Worm (Caenorhabditis elegans) whole organism, L3 larva: ENCODE results near the gene Y43D4A.1.

Experiments used
- R02D3.7 ChIP-seq: fragments of 150-350 bp; optimal IDR thresholded peaks from 2 replicates; lab custom pipeline; 2014; ENCODE audit warnings: missing biosample characterization, missing genetic modification characterization
- ZK546.5 ChIP-seq: sonication (generic microtip); optimal IDR thresholded peaks from 2 replicates; lab custom pipeline; 2017; ENCODE audit warnings: missing biosample characterization, missing genetic modification characterization
- ama-1 ChIP-seq: fragments of 150-350 bp; optimal IDR thresholded peaks from 2 replicates; lab custom pipeline; 2018
- ceh-9 ChIP-seq: sonication (generic microtip); optimal IDR thresholded peaks from 2 replicates; lab custom pipeline; 2018; ENCODE audit warnings: missing biosample characterization, missing genetic modification characterization
- daf-12 ChIP-seq: fragments of 150-350 bp; optimal IDR thresholded peaks from 2 replicates; lab custom pipeline; 2014; ENCODE audit warnings: missing biosample characterization, missing genetic modification reagents, missing genetic modification characterization
- egl-27 ChIP-seq: sonication (generic microtip); optimal IDR thresholded peaks from 4 replicates; lab custom pipeline; 2017; ENCODE audit warnings: missing biosample characterization, missing genetic modification reagents, missing genetic modification characterization
- elt-2 ChIP-seq: sonication (generic microtip); optimal IDR thresholded peaks from 2 replicates; lab custom pipeline; 2016; ENCODE audit warnings: missing genetic modification reagents, mild to moderate bottlenecking, missing genetic modification characterization, missing compliant biosample characterization
- elt-3 ChIP-seq, 3 experiments: fragments of 150-350 bp in 1 of 3; sonication (generic microtip) in 2 of 3; optimal IDR thresholded peaks; 2 replicates in 2 of 3; 4 replicates in 1 of 3; lab custom pipeline; 2014 to 2017; ENCODE audit warnings: missing biosample characterization in 3 of 3, missing genetic modification characterization in 3 of 3
- eor-1 ChIP-seq, 2 experiments: fragments of 150-350 bp; optimal IDR thresholded peaks; 2 replicates each; lab custom pipeline; 2014 to 2018; ENCODE audit warnings: missing biosample characterization in 2 of 2, missing genetic modification characterization in 2 of 2
- fkh-10 ChIP-seq: sonication (generic microtip); optimal IDR thresholded peaks from 2 replicates; lab custom pipeline; 2017; ENCODE audit warnings: missing biosample characterization, missing genetic modification reagents, missing genetic modification characterization
- fkh-2 ChIP-seq: fragments of 150-350 bp; optimal IDR thresholded peaks from 2 replicates; lab custom pipeline; 2014; ENCODE audit warnings: missing biosample characterization, missing genetic modification reagents, missing genetic modification characterization
- hmg-11 ChIP-seq: sonication (generic microtip); optimal IDR thresholded peaks from 2 replicates; lab custom pipeline; 2016; ENCODE audit warnings: missing genetic modification characterization, missing compliant biosample characterization
- jun-1 ChIP-seq: fragments of 150-350 bp; optimal IDR thresholded peaks from 2 replicates; lab custom pipeline; 2014; ENCODE audit warnings: missing biosample characterization, missing genetic modification reagents, missing genetic modification characterization
- lin-15B ChIP-seq: fragments of 150-350 bp; optimal IDR thresholded peaks from 2 replicates; lab custom pipeline; 2014; ENCODE audit warnings: missing biosample characterization, missing genetic modification characterization
- lin-39 ChIP-seq: fragments of 150-350 bp; optimal IDR thresholded peaks from 2 replicates; lab custom pipeline; 2018; ENCODE audit warnings: missing biosample characterization, missing genetic modification reagents, missing genetic modification characterization
- lsy-12 ChIP-seq: sonication (generic microtip); optimal IDR thresholded peaks from 2 replicates; lab custom pipeline; 2016; ENCODE audit warnings: mild to moderate bottlenecking, missing genetic modification characterization, missing compliant biosample characterization
- mdl-1 ChIP-seq: fragments of 150-350 bp; optimal IDR thresholded peaks from 2 replicates; lab custom pipeline; 2014; ENCODE audit warnings: missing biosample characterization, missing genetic modification characterization
- nfya-1 ChIP-seq: sonication (generic microtip); optimal IDR thresholded peaks from 2 replicates; lab custom pipeline; 2017; ENCODE audit warnings: missing genetic modification characterization, mild to moderate bottlenecking, missing compliant biosample characterization, antibody characterized with exemption, moderate library complexity; ENCODE audit not compliant: insufficient read depth
- nhr-11 ChIP-seq: fragments of 150-350 bp; optimal IDR thresholded peaks from 2 replicates; lab custom pipeline; 2014; ENCODE audit warnings: missing biosample characterization, missing genetic modification characterization
- nhr-23 ChIP-seq: fragments of 150-350 bp; optimal IDR thresholded peaks from 2 replicates; lab custom pipeline; 2014; ENCODE audit warnings: missing biosample characterization, missing genetic modification reagents, missing genetic modification characterization
- nhr-237 ChIP-seq: fragments of 150-350 bp; optimal IDR thresholded peaks from 2 replicates; lab custom pipeline; 2014; ENCODE audit warnings: missing biosample characterization, missing genetic modification characterization
- nhr-25 ChIP-seq: sonication (generic microtip); optimal IDR thresholded peaks from 2 replicates; lab custom pipeline; 2017; ENCODE audit warnings: missing biosample characterization, missing genetic modification characterization
- nhr-28 ChIP-seq: fragments of 150-350 bp; optimal IDR thresholded peaks from 2 replicates; lab custom pipeline; 2014; ENCODE audit warnings: missing biosample characterization, missing genetic modification characterization
- nhr-67 ChIP-seq: fragments of 150-350 bp; optimal IDR thresholded peaks from 2 replicates; lab custom pipeline; 2014; ENCODE audit warnings: missing biosample characterization, missing genetic modification characterization
- pha-4 ChIP-seq: fragments of 150-350 bp; optimal IDR thresholded peaks from 2 replicates; lab custom pipeline; 2014; ENCODE audit warnings: missing biosample characterization, missing genetic modification reagents, missing genetic modification characterization
- pqm-1 ChIP-seq: fragments of 150-350 bp; optimal IDR thresholded peaks from 2 replicates; lab custom pipeline; 2017; ENCODE audit warnings: missing biosample characterization, missing genetic modification characterization, inconsistent platforms
- sea-2 ChIP-seq: fragments of 150-350 bp; sonication (generic microtip); optimal IDR thresholded peaks from 4 replicates; lab custom pipeline; 2014; ENCODE audit warnings: missing biosample characterization, missing genetic modification reagents, missing genetic modification characterization
- snpc-4 ChIP-seq: fragments of 150-350 bp; optimal IDR thresholded peaks from 2 replicates; lab custom pipeline; 2014; ENCODE audit warnings: missing biosample characterization, missing genetic modification characterization
- unc-39 ChIP-seq: sonication (generic microtip); optimal IDR thresholded peaks from 4 replicates; lab custom pipeline; 2017; ENCODE audit warnings: missing biosample characterization, missing genetic modification characterization
- unc-62 ChIP-seq: fragments of 150-350 bp; sonication (generic microtip); optimal IDR thresholded peaks from 4 replicates; lab custom pipeline; 2014; ENCODE audit warnings: missing biosample characterization, missing genetic modification reagents, missing genetic modification characterization
- zag-1 ChIP-seq: fragments of 150-350 bp; optimal IDR thresholded peaks from 2 replicates; lab custom pipeline; 2014; ENCODE audit warnings: missing biosample characterization, missing genetic modification characterization
- ztf-11 ChIP-seq: fragments of 150-350 bp; optimal IDR thresholded peaks from 2 replicates; lab custom pipeline; 2014; ENCODE audit warnings: missing biosample characterization, missing genetic modification characterization

The Y43D4A.1 gene

DNA sequence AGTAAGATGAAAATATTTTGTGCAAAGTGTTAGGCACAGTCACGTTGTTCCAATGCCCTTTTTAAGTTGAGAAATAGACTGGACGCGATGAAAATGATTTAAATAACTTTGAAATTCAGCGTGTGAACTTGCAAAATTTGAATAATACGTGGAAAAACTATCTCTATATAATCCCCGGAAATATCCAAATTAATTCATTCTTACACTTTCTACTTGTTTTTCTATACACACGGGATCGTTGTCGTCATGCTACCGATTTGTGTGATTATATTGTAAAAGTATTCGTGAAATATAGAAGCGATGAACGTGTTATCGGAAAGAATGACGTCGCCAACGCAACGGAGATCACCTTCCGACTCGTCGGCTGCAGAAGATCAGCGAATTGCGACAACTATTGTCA, at the start of gene Y43D4A.1:
Gene Y43D4A.1, plus strand, starts transcription at position 301 of the 400 bp plus-strand sequence.
- TF ChIP-seq ztf-11 (no peak), lin-39 (no peak), pqm-1 (tag; lab: Kevin White, UChicago) (no peak), snpc-4 (tag; lab: Kevin White, UChicago) (no peak), pha-4 (no peak), nhr-23 (tag; lab: Kevin White, UChicago) (no peak), ama-1 (lab: Kevin White, UChicago) (no peak), lsy-12 (tag; lab: Kevin White, UChicago) (no peak)

DNA sequence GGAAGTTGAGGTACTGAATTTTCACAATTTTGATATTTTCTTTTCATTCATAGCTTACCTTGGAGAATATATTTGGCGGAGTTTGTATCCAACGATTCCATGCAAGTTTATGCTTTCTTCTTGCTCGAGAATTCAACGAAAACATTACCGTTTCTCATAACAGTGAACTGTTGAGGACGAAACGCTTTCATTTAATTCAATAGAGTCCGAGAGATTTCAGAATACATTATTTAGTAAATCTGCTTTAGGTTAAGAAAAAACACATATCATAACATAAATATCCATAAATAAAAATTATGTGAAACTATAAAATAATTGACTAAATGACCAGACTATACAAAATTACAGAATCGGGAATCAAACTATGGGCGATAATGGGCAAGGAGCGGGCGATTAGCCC, 49.1 kb upstream of the Y43D4A.1 start, which contains the start of gene Y51H4A.941:
Gene Y51H4A.941, minus strand, starts transcription at position 101 of the 400 bp plus-strand sequence.
- TF ChIP-seq nfya-1 (tag; lab: Kevin White, UChicago) (no peak), daf-12 (tag; lab: Kevin White, UChicago) (no peak), unc-39 (tag; lab: Kevin White, UChicago) (no peak), egl-27 (tag; lab: Kevin White, UChicago) (no peak), lsy-12 (tag; lab: Kevin White, UChicago) (no peak), nhr-28 (tag; lab: Kevin White, UChicago) (no peak), unc-62 (GFP tag; lab: Kevin White, UChicago) (no peak), jun-1 (tag; lab: Kevin White, UChicago) (no peak), ZK546.5 (no peak), ceh-9 (tag; lab: Kevin White, UChicago) (no peak), eor-1 (tag; optimal IDR thresholded peaks at IDR 0.05; lab: Kevin White, UChicago) (no peak), elt-2 (no peak), sea-2 (GFP tag; lab: Kevin White, UChicago) (no peak), nhr-67 (tag; lab: Kevin White, UChicago) (no peak), fkh-2 (tag; lab: Kevin White, UChicago) (no peak), nhr-11 (tag; lab: Kevin White, UChicago) (no peak), lin-15B (tag; lab: Kevin White, UChicago) (no peak)

DNA sequence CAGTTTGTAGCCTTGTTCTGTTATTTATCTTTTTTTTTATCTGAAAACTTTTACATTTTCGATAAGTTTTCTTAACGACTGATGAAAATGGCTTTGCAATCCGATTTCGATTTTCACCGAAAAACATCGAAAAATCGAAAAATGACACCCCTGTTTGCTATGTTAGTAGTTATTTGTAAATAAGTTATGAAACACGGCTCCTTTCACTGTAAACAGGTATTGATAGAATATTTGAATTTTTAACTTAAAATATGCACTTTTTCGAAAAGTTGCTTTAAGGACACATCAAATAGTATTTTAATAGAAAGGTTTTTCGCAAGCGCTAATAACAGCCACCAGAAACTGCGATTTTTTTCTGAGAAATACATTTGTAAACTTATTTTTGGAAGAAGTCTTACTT, 47.2 kb upstream of the Y43D4A.1 start:
- no peak for TF ChIP-seq hmg-11 (tag; lab: Kevin White, UChicago)
- no peak for TF ChIP-seq ama-1 (lab: Kevin White, UChicago)
- no peak for TF ChIP-seq egl-27 (tag; lab: Kevin White, UChicago)
- TF ChIP-seq fkh-2 (tag; lab: Kevin White, UChicago): no peak
- no peak for TF ChIP-seq unc-39 (tag; lab: Kevin White, UChicago)
- TF ChIP-seq R02D3.7 (tag; lab: Kevin White, UChicago): no peak
- no peak for TF ChIP-seq nhr-25 (tag; lab: Kevin White, UChicago)
- TF ChIP-seq jun-1 (tag; lab: Kevin White, UChicago): no peak
- TF ChIP-seq pha-4: no peak
- no peak for TF ChIP-seq nhr-237

DNA sequence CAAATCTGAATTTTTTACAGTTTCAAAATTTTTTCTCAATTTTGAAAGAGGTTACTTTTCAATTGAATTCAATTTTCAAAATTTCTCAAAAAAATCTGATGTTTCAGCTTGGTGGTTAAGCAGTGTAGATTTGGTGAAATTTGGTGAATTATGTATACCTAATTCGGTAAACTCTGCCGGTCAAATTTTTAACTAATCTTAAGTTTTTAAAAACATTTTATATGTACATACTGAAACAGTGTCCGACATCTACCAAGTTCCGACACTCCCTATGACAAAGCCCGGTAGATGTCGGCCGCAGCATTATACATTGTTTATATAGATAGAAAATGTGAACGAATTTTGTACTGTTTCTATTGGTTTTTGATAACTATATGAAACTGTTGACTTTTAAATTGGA, 36.7 kb upstream of the Y43D4A.1 start:
- no peak for TF ChIP-seq zag-1 (tag; lab: Kevin White, UChicago)

DNA sequence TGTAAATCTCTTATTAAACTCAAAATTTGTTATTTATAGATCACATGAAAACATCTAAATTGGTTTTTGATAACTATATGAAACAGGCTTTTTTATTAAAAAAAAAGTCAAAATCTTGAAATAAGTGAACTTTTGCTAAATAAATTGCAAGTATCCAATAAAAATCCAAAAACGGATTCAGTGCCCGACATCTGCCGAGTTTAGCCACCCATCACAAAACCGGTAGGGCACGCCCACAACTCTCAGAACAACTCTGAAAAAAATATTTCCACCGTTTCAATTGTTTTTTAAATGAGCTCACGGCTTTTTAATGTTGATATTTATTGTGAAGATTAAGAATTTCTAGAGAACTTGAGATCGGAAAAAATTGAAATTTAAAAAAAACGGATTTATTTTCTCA, 33.9 kb upstream of the Y43D4A.1 start:
- TF ChIP-seq pqm-1 (tag; lab: Kevin White, UChicago) (no peak), lin-15B (tag; lab: Kevin White, UChicago) (no peak), mdl-1 (no peak), eor-1 (tag; optimal IDR thresholded peaks at IDR 0.05; lab: Kevin White, UChicago) (no peak), fkh-10 (GFP tag; lab: Kevin White, UChicago) (no peak), ama-1 (lab: Kevin White, UChicago) (no peak), fkh-2 (tag; lab: Kevin White, UChicago) (no peak), elt-3 (tag; optimal IDR thresholded peaks at IDR 0.05; lab: Kevin White, UChicago) (no peak)

DNA sequence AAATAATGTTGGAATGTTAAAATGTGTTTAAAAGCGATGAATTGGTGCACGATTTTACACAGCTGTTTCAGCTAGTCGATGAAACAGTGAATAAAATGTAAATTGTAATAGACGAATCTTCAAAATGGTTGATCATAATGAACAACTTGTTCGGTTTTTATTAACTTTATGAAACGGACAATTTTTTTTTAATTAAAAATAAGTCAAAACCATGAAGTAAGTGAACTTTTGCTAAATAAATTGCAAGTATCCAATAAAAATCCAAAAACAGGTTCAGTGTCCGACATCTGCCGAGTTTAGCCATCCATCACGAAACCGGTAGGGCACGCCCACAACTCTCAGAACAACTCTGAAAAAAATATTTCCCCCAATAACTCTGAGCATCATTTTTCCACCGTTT, 33.3 kb upstream of the Y43D4A.1 start:
- TF ChIP-seq zag-1 (tag; lab: Kevin White, UChicago) (no peak), hmg-11 (tag; lab: Kevin White, UChicago) (no peak), nhr-28 (tag; lab: Kevin White, UChicago) (no peak), lin-39 (no peak)
- TF ChIP-seq, all 47 proteins: peak for 0
